Worm (Caenorhabditis elegans) whole organism, young adult: ENCODE data around the gene cyp-35A5.

ENCODE experiments used
- C06A6.2 ChIP-seq: fragments of 200-800 bp; sonication (Bioruptor generic); conservative IDR thresholded peaks from 2 replicates; pipeline ENCODE4 v1.3.6; 2022; ENCODE audit warnings: missing genetic modification characterization, missing compliant biosample characterization
- pha-4 ChIP-seq: fragments of 150-350 bp; sonication (generic microtip); optimal IDR thresholded peaks from 2 replicates; lab custom pipeline; 2014; ENCODE audit warnings: missing biosample characterization, missing genetic modification reagents, missing genetic modification characterization
- rcor-1 ChIP-seq: fragments of 200-800 bp; sonication (Bioruptor generic); IDR thresholded peaks from 2 replicates; pipeline ENCODE4 v1.3.6; 2022; ENCODE audit warnings: missing genetic modification reagents, missing genetic modification characterization, missing compliant biosample characterization
- rpc-1 ChIP-seq, 2 experiments: fragments of 150-350 bp in 1 of 2; sonication (generic microtip) in 1 of 2; optimal IDR thresholded peaks; 2 replicates each; lab custom pipeline; 2014 to 2018; ENCODE audit warnings: missing biosample characterization in 1 of 2, missing genetic modification characterization in 1 of 2, missing genetic modification reagents in 1 of 2, missing genotype in 1 of 2
- snpc-1.1 ChIP-seq: sonication (generic microtip); optimal IDR thresholded peaks from 2 replicates; lab custom pipeline; 2017; ENCODE audit warnings: missing genetic modification characterization, mild to moderate bottlenecking, missing compliant biosample characterization, antibody characterized with exemption, moderate library complexity, missing genotype, missing genetic modification reagents; ENCODE audit not compliant: insufficient read depth
- ztf-3 ChIP-seq: fragments of 200-800 bp; sonication (Bioruptor generic); optimal IDR thresholded peaks from 2 replicates; lab custom pipeline; 2018; ENCODE audit warnings: mild to moderate bottlenecking, missing genetic modification characterization, missing compliant biosample characterization

ce11 chrV:3913131-3913530 is 23.0 kb upstream of the cyp-35A5 start:
- TF ChIP-seq rcor-1 (GFP tag; lab: Robert Waterston, UW) = no peak
- no peak for TF ChIP-seq pha-4 (tag; lab: Kevin White, UChicago)
- no peak for TF ChIP-seq C06A6.2 (GFP tag; lab: Robert Waterston, UW)
- TF ChIP-seq snpc-1.1 = no peak
- TF ChIP-seq rpc-1 (optimal IDR thresholded peaks at IDR 0.05; lab: Kevin White, UChicago) = no peak
- no peak for TF ChIP-seq rpc-1 (tag; optimal IDR thresholded peaks at IDR 0.05; lab: Kevin White, UChicago)
- no peak for TF ChIP-seq ztf-3 (GFP tag; lab: Kevin White, UChicago)
